Fruit fly (Drosophila melanogaster) whole organism, prepupa: ENCODE results near the gene CG14043.

ENCODE experiments used
- Blimp-1 ChIP-seq: fragments of 200-800 bp; sonication (Bioruptor generic); optimal IDR thresholded peaks from 3 replicates; lab custom pipeline; 2017; ENCODE audit warnings: missing biosample characterization, missing genetic modification characterization, mild to moderate bottlenecking, moderate library complexity, missing genetic modification reagents
- CG10631 ChIP-seq: fragments of 200-800 bp; sonication (Bioruptor generic); optimal IDR thresholded peaks from 2 replicates; lab custom pipeline; 2016; ENCODE audit warnings: missing biosample characterization, missing genetic modification characterization
- CG10669 ChIP-seq: fragments of 200-800 bp; sonication (Bioruptor generic); optimal IDR thresholded peaks from 3 replicates; lab custom pipeline; 2018; ENCODE audit warnings: missing biosample characterization, mild to moderate bottlenecking, missing genetic modification characterization, moderate library complexity
- CG11294 ChIP-seq: fragments of 200-800 bp; sonication (Bioruptor generic); IDR thresholded peaks from 2 replicates; pipeline ENCODE4 v1.3.6; 2022; ENCODE audit warnings: missing biosample characterization, missing genetic modification characterization
- CG11902 ChIP-seq: fragments of 200-800 bp; sonication (Bioruptor generic); optimal IDR thresholded peaks from 3 replicates; lab custom pipeline; 2016; ENCODE audit warnings: missing biosample characterization, missing genetic modification characterization
- CG15336 ChIP-seq: fragments of 200-800 bp; sonication (Bioruptor generic); IDR thresholded peaks from 2 replicates; pipeline ENCODE4 v1.3.6; 2022; ENCODE audit warnings: missing biosample characterization, missing genetic modification characterization
- CG1621 ChIP-seq: fragments of 200-800 bp; sonication (Bioruptor generic); optimal IDR thresholded peaks from 3 replicates; lab custom pipeline; 2018; ENCODE audit warnings: missing biosample characterization, mild to moderate bottlenecking, missing genetic modification characterization
- CG32006 ChIP-seq: fragments of 200-800 bp; sonication (Bioruptor generic); optimal IDR thresholded peaks from 3 replicates; lab custom pipeline; 2017; ENCODE audit warnings: missing biosample characterization, mild to moderate bottlenecking, missing genetic modification characterization
- CG3919 ChIP-seq: fragments of 200-800 bp; sonication (Bioruptor generic); optimal IDR thresholded peaks from 3 replicates; lab custom pipeline; 2016; ENCODE audit warnings: missing biosample characterization, missing genetic modification characterization
- CG4318 ChIP-seq: fragments of 200-800 bp; sonication (Bioruptor generic); optimal IDR thresholded peaks from 3 replicates; lab custom pipeline; 2017; ENCODE audit warnings: missing biosample characterization, mild to moderate bottlenecking, missing genetic modification characterization
- CG6163 ChIP-seq: fragments of 200-800 bp; sonication (Bioruptor generic); IDR thresholded peaks from 3 replicates; pipeline ENCODE4 v1.3.6; 2022; ENCODE audit warnings: missing biosample characterization, missing genetic modification characterization
- CG6808 ChIP-seq: fragments of 200-800 bp; sonication (Bioruptor generic); optimal IDR thresholded peaks from 3 replicates; lab custom pipeline; 2017; ENCODE audit warnings: missing biosample characterization, missing genetic modification characterization, mild to moderate bottlenecking, moderate library complexity, missing genetic modification reagents
- CG6854 ChIP-seq: fragments of 200-800 bp; sonication (Bioruptor generic); optimal IDR thresholded peaks from 2 replicates; lab custom pipeline; 2017; ENCODE audit warnings: missing biosample characterization, mild to moderate bottlenecking, missing genetic modification characterization
- CG8119 ChIP-seq: fragments of 200-800 bp; sonication (Bioruptor generic); IDR thresholded peaks from 3 replicates; pipeline ENCODE4 v1.3.6; 2022; ENCODE audit warnings: missing biosample characterization, missing genetic modification characterization
- CG8319 ChIP-seq: fragments of 200-800 bp; sonication (Bioruptor generic); optimal IDR thresholded peaks from 3 replicates; lab custom pipeline; 2016; ENCODE audit warnings: missing biosample characterization, missing genetic modification characterization
- CG9139 ChIP-seq: fragments of 200-800 bp; sonication (Bioruptor generic); optimal IDR thresholded peaks from 3 replicates; lab custom pipeline; 2017; ENCODE audit warnings: missing biosample characterization, mild to moderate bottlenecking, missing genetic modification characterization
- Eip75B ChIP-seq: fragments of 200-800 bp; sonication (Bioruptor generic); optimal IDR thresholded peaks from 3 replicates; lab custom pipeline; 2016; ENCODE audit warnings: missing biosample characterization, missing genetic modification characterization
- Eip78C ChIP-seq: fragments of 200-800 bp; sonication (Bioruptor generic); peaks from one replicate; lab custom pipeline; 2016; ENCODE audit warnings: missing biosample characterization, missing genetic modification characterization
- Eip93F ChIP-seq: fragments of 200-800 bp; sonication (Bioruptor generic); optimal IDR thresholded peaks from 2 replicates; lab custom pipeline; 2016; ENCODE audit warnings: missing biosample characterization, mild to moderate bottlenecking, missing genetic modification characterization
- Ets21C ChIP-seq: fragments of 200-800 bp; sonication (Bioruptor generic); optimal IDR thresholded peaks from 3 replicates; lab custom pipeline; 2016; ENCODE audit warnings: missing biosample characterization, missing genetic modification characterization
- Gug ChIP-seq: fragments of 200-800 bp; sonication (Bioruptor generic); IDR thresholded peaks from 2 replicates; pipeline ENCODE4 v1.3.6; 2022; ENCODE audit warnings: missing biosample characterization, missing genetic modification characterization
- Hr38 ChIP-seq: sonication (Bioruptor generic); optimal IDR thresholded peaks from 2 replicates; lab custom pipeline; 2016; ENCODE audit warnings: missing biosample characterization, missing genetic modification characterization
- Hr39 ChIP-seq: fragments of 200-800 bp; sonication (Bioruptor generic); optimal IDR thresholded peaks from 2 replicates; lab custom pipeline; 2016; ENCODE audit warnings: missing biosample characterization, missing genetic modification characterization
- Hr4 ChIP-seq: fragments of 200-800 bp; sonication (Bioruptor generic); optimal IDR thresholded peaks from 3 replicates; lab custom pipeline; 2016; ENCODE audit warnings: missing biosample characterization, missing genetic modification characterization
- Lpt ChIP-seq: fragments of 200-800 bp; sonication (Bioruptor generic); optimal IDR thresholded peaks from 3 replicates; lab custom pipeline; 2016; ENCODE audit warnings: missing biosample characterization, missing genetic modification characterization
- OdsH ChIP-seq: fragments of 200-800 bp; sonication (Bioruptor generic); optimal IDR thresholded peaks from 3 replicates; lab custom pipeline; 2016; ENCODE audit warnings: missing biosample characterization, missing genetic modification characterization
- Smox ChIP-seq: fragments of 200-800 bp; sonication (Bioruptor generic); optimal IDR thresholded peaks from 3 replicates; lab custom pipeline; 2016; ENCODE audit warnings: missing biosample characterization, missing genetic modification characterization
- acj6 ChIP-seq: fragments of 200-800 bp; sonication (Bioruptor generic); optimal IDR thresholded peaks from 3 replicates; lab custom pipeline; 2016; ENCODE audit warnings: missing biosample characterization, missing genetic modification characterization
- cyc ChIP-seq: fragments of 200-800 bp; sonication (Bioruptor generic); optimal IDR thresholded peaks from 3 replicates; lab custom pipeline; 2016; ENCODE audit warnings: missing biosample characterization, missing genetic modification characterization
- dac ChIP-seq: fragments of 200-800 bp; sonication (Bioruptor generic); optimal IDR thresholded peaks from 2 replicates; lab custom pipeline; 2017; ENCODE audit warnings: missing biosample characterization, mild to moderate bottlenecking, missing genetic modification characterization
- dsx ChIP-seq: fragments of 200-800 bp; optimal IDR thresholded peaks from 3 replicates; lab custom pipeline; 2019; ENCODE audit warnings: missing biosample characterization, mild to moderate bottlenecking, missing genetic modification characterization, moderate library complexity; ENCODE audit not compliant: poor library complexity, severe bottlenecking
- eg ChIP-seq: fragments of 200-800 bp; sonication (Bioruptor generic); IDR thresholded peaks from 3 replicates; pipeline ENCODE4 v1.3.6; 2022; ENCODE audit warnings: missing biosample characterization, missing genetic modification characterization
- fd59A ChIP-seq: fragments of 200-800 bp; sonication (Bioruptor generic); optimal IDR thresholded peaks from 2 replicates; lab custom pipeline; 2017; ENCODE audit warnings: missing biosample characterization, mild to moderate bottlenecking, missing genetic modification characterization, missing genetic modification reagents
- fkh ChIP-seq: fragments of 200-800 bp; sonication (Bioruptor generic); optimal IDR thresholded peaks from 3 replicates; lab custom pipeline; 2017; ENCODE audit warnings: missing biosample characterization, mild to moderate bottlenecking, missing genetic modification characterization, moderate library complexity
- lz ChIP-seq: fragments of 200-800 bp; sonication (Bioruptor generic); optimal IDR thresholded peaks from 3 replicates; lab custom pipeline; 2016; ENCODE audit warnings: missing biosample characterization, missing genetic modification characterization
- net ChIP-seq: fragments of 200-800 bp; sonication (Bioruptor generic); optimal IDR thresholded peaks from 3 replicates; lab custom pipeline; 2016; ENCODE audit warnings: missing biosample characterization, missing genetic modification characterization
- salr ChIP-seq, 2 experiments: fragments of 200-800 bp; sonication (Bioruptor generic); optimal IDR thresholded peaks; 3 replicates each; lab custom pipeline; 2016 to 2018; ENCODE audit warnings: missing biosample characterization in 2 of 2, missing genetic modification characterization in 2 of 2, mild to moderate bottlenecking in 1 of 2
- spab ChIP-seq: fragments of 200-800 bp; sonication (Bioruptor generic); optimal IDR thresholded peaks from 2 replicates; lab custom pipeline; 2017; ENCODE audit warnings: missing biosample characterization, mild to moderate bottlenecking, missing genetic modification characterization, missing genetic modification reagents
- svp ChIP-seq: fragments of 200-800 bp; sonication (Bioruptor generic); peaks from one replicate; lab custom pipeline; 2016; ENCODE audit warnings: missing biosample characterization, missing genetic modification characterization
- topi ChIP-seq: fragments of 200-800 bp; sonication (Bioruptor generic); optimal IDR thresholded peaks from 3 replicates; lab custom pipeline; 2016; ENCODE audit warnings: missing biosample characterization, missing genetic modification characterization
- vri ChIP-seq: fragments of 200-800 bp; sonication (Bioruptor generic); optimal IDR thresholded peaks from 3 replicates; lab custom pipeline; 2016; ENCODE audit warnings: missing biosample characterization, mild to moderate bottlenecking, missing genetic modification characterization

CG14043 gene

DNA sequence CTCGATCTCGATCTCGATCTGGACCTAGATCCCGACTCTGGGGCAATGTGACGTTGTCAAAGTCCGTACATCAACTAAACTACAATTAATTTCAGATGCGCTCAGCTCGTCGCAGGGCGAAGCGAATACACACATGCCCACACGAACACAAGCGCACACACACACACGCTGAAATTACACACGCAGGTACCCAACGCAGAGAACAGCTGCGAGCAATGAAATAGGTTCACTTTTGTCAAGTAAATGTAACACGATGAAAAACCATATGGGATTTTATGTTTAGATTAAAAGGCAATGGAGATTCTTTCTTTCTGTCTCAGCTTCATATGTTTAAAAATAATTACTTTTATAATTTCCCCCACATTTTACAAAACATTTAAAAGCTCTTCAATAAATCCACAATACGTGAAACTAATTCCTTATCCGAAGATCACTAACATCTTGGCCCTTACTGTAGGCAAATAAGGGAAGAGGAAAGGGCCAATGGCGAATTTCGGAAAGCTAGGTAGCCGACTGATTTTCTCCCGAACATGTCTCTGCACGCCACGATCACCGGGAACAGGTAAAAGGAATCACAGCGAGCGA is 28.9 kb downstream of the CG14043 start (continued):
- TF ChIP-seq Smox (GFP tag; lab: Kevin White, UChicago), result peak; percentile 86
- peak; percentile 57 for TF ChIP-seq Blimp-1 (GFP tag; lab: Kevin White, UChicago)
- peak; percentile 67 for TF ChIP-seq CG11902 (GFP tag; lab: Kevin White, UChicago)
- peak; percentile 83 for TF ChIP-seq dsx (GFP tag; lab: Kevin White, UChicago)
- TF ChIP-seq CG4318 (GFP tag; lab: Kevin White, UChicago), result peak; percentile 45
- peak; percentile 53 for TF ChIP-seq CG8319
- TF ChIP-seq dac (GFP tag; lab: Kevin White, UChicago), result peak; percentile 2
- TF ChIP-seq topi (GFP tag; lab: Kevin White, UChicago), result peak; percentile 88
- TF ChIP-seq salr (GFP tag; optimal IDR thresholded peaks at IDR 0.05; lab: Kevin White, UChicago), result peak; percentile 70 to 82
- peak; percentile 75 for TF ChIP-seq Gug (GFP tag; lab: Robert Waterston, UW)
- TF ChIP-seq CG6808 (GFP tag; lab: Kevin White, UChicago), result peak; percentile 91
- TF ChIP-seq CG3919 (GFP tag; lab: Kevin White, UChicago), result peak; percentile 84
- peak; percentile 83 for TF ChIP-seq CG10669 (GFP tag; lab: Kevin White, UChicago)
- peak; percentile 85 for TF ChIP-seq CG6163
- TF ChIP-seq cyc (GFP tag; lab: Kevin White, UChicago), result peak; percentile 75
- TF ChIP-seq Eip93F (GFP tag; lab: Kevin White, UChicago), result peak; percentile 63
- TF ChIP-seq fd59A (GFP tag; lab: Kevin White, UChicago), result peak; percentile 88
- TF ChIP-seq CG32006 (GFP tag; lab: Kevin White, UChicago), result peak; percentile 70
- TF ChIP-seq CG8119 (GFP tag; lab: Robert Waterston, UW), result peak; percentile 82
- TF ChIP-seq spab, result peak; percentile 84
- peak; percentile 78 for TF ChIP-seq CG10631 (GFP tag; lab: Kevin White, UChicago)
- peak; percentile 46 for TF ChIP-seq Lpt (GFP tag; lab: Kevin White, UChicago)
- peak; percentile 84 for TF ChIP-seq acj6 (GFP tag; lab: Kevin White, UChicago)
- peak; percentile 80 for TF ChIP-seq Eip75B
- peak; percentile 92 for TF ChIP-seq svp
- peak; percentile 64 for TF ChIP-seq CG1621 (tag; lab: Kevin White, UChicago)
- TF ChIP-seq Ets21C (GFP tag; lab: Kevin White, UChicago), result peak; percentile 80
- peak; percentile 74 for TF ChIP-seq net (GFP tag; lab: Kevin White, UChicago)
- TF ChIP-seq CG9139, result peak; percentile 77
- peak; percentile 79 for TF ChIP-seq Hr39 (GFP tag; lab: Kevin White, UChicago)
- peak; percentile 79 for TF ChIP-seq CG6854 (GFP tag; lab: Kevin White, UChicago)
- peak; percentile 87 for TF ChIP-seq CG15336
- TF ChIP-seq, all 60 proteins: peak for 59

dm6 chr2L:5000919-5001581 is 29.5 kb downstream of the CG14043 start:
- TF ChIP-seq CG15336 (peak; percentile 7; the same call in 1 of the 2 replicates), Hr4 (GFP tag; lab: Kevin White, UChicago) (peak; percentile 2), Blimp-1 (GFP tag; lab: Kevin White, UChicago) (no peak), Lpt (GFP tag; lab: Kevin White, UChicago) (no peak), Smox (GFP tag; lab: Kevin White, UChicago) (no peak), CG11294 (GFP tag; lab: Robert Waterston, UW) (peak; percentile 62), CG4318 (GFP tag; lab: Kevin White, UChicago) (no peak), CG8319 (no peak), net (GFP tag; lab: Kevin White, UChicago) (no peak), svp (peak; percentile 2), Eip78C (no peak), dac (GFP tag; lab: Kevin White, UChicago) (no peak), lz (no peak), Hr38 (GFP tag; lab: Kevin White, UChicago) (no peak), Eip93F (GFP tag; lab: Kevin White, UChicago) (no peak), Hr39 (GFP tag; lab: Kevin White, UChicago) (no peak), salr (GFP tag; optimal IDR thresholded peaks at IDR 0.05; lab: Kevin White, UChicago) (peak in 1 of 2 experiments; percentile 23), OdsH (GFP tag; lab: Kevin White, UChicago) (peak; percentile 9), vri (GFP tag; lab: Kevin White, UChicago) (no peak), CG8119 (GFP tag; lab: Robert Waterston, UW) (no peak), CG6163 (peak; percentile 65), dsx (GFP tag; lab: Kevin White, UChicago) (peak; percentile 57), fkh (GFP tag; lab: Kevin White, UChicago) (no peak), eg (GFP tag; lab: Robert Waterston, UW) (peak; percentile 73), Gug (GFP tag; lab: Robert Waterston, UW) (peak; percentile 49; the same call in 1 of the 2 replicates)
